Fruit fly (Drosophila melanogaster) whole organism, embryonic: Measurements from ENCODE around the gene unc-4.
A peak's percentile ranks its signal among the peaks of the same experiment; 100 is the strongest.

ENCODE experiments used
- Atf-2 ChIP-seq: fragments of 200-800 bp; sonication (Bioruptor generic); optimal IDR thresholded peaks from 2 replicates; lab custom pipeline; 2016; ENCODE audit warnings: missing biosample characterization, missing genetic modification characterization
- Bdp1 ChIP-seq: fragments of 200-800 bp; sonication (Bioruptor generic); optimal IDR thresholded peaks from 3 replicates; lab custom pipeline; 2016; ENCODE audit warnings: missing biosample characterization, missing genetic modification characterization
- CG10462 ChIP-seq: fragments of 200-800 bp; sonication (Bioruptor generic); optimal IDR thresholded peaks from 2 replicates; lab custom pipeline; 2016; ENCODE audit warnings: missing biosample characterization, missing genetic modification characterization
- CG10979 ChIP-seq: fragments of 200-800 bp; sonication (Bioruptor generic); optimal IDR thresholded peaks from 2 replicates; lab custom pipeline; 2018; ENCODE audit warnings: missing biosample characterization, mild to moderate bottlenecking, missing genetic modification characterization, moderate library complexity
- CG11504 ChIP-seq: fragments of 200-800 bp; sonication (Bioruptor generic); optimal IDR thresholded peaks from 3 replicates; lab custom pipeline; 2019; ENCODE audit warnings: missing biosample characterization, mild to moderate bottlenecking, missing genetic modification characterization, moderate library complexity
- CG15479 ChIP-seq: fragments of 200-800 bp; sonication (Bioruptor generic); optimal IDR thresholded peaks from 3 replicates; lab custom pipeline; 2019; ENCODE audit warnings: missing biosample characterization, mild to moderate bottlenecking, missing genetic modification characterization, moderate library complexity
- CG1603 ChIP-seq: fragments of 200-800 bp; sonication (Bioruptor generic); optimal IDR thresholded peaks from 2 replicates; lab custom pipeline; 2019; ENCODE audit warnings: missing biosample characterization, mild to moderate bottlenecking, missing genetic modification characterization, moderate library complexity
- CG16815 ChIP-seq: fragments of 200-800 bp; sonication (Bioruptor generic); optimal IDR thresholded peaks from 3 replicates; lab custom pipeline; 2017; ENCODE audit warnings: missing biosample characterization, mild to moderate bottlenecking, missing genetic modification characterization
- CG18262 ChIP-seq: fragments of 200-800 bp; optimal IDR thresholded peaks from 3 replicates; lab custom pipeline; 2019; ENCODE audit warnings: missing biosample characterization, mild to moderate bottlenecking, missing genetic modification characterization, moderate library complexity
- CG2120 ChIP-seq: fragments of 200-800 bp; sonication (Bioruptor generic); optimal IDR thresholded peaks from 3 replicates; lab custom pipeline; 2016; ENCODE audit warnings: missing biosample characterization, missing genetic modification characterization
- CG2678 ChIP-seq: fragments of 200-800 bp; sonication (Bioruptor generic); optimal IDR thresholded peaks from 3 replicates; lab custom pipeline; 2019; ENCODE audit warnings: missing biosample characterization, mild to moderate bottlenecking, missing genetic modification characterization, moderate library complexity
- CG2875 ChIP-seq: fragments of 200-800 bp; sonication (Bioruptor generic); optimal IDR thresholded peaks from 2 replicates; lab custom pipeline; 2017; ENCODE audit warnings: missing biosample characterization, mild to moderate bottlenecking, missing genetic modification characterization, missing genetic modification reagents
- CG3838 ChIP-seq: fragments of 200-800 bp; sonication (Bioruptor generic); optimal IDR thresholded peaks from 3 replicates; lab custom pipeline; 2016; ENCODE audit warnings: missing biosample characterization, missing genetic modification characterization
- CG7556 ChIP-seq: fragments of 200-800 bp; sonication (Bioruptor generic); optimal IDR thresholded peaks from 2 replicates; lab custom pipeline; 2017; ENCODE audit warnings: missing biosample characterization, mild to moderate bottlenecking, missing genetic modification characterization
- CG8281 ChIP-seq: fragments of 200-800 bp; sonication (Bioruptor generic); optimal IDR thresholded peaks from 2 replicates; lab custom pipeline; 2018; ENCODE audit warnings: missing biosample characterization, mild to moderate bottlenecking, missing genetic modification characterization, moderate library complexity
- CG8388 ChIP-seq: fragments of 200-800 bp; sonication (Bioruptor generic); optimal IDR thresholded peaks from 2 replicates; lab custom pipeline; 2019; ENCODE audit warnings: missing biosample characterization, mild to moderate bottlenecking, missing genetic modification characterization, moderate library complexity
- CG8478 ChIP-seq: fragments of >200 bp; optimal IDR thresholded peaks from 2 replicates; lab custom pipeline; 2018
- CG9727 ChIP-seq: fragments of 200-800 bp; sonication (Bioruptor generic); optimal IDR thresholded peaks from 3 replicates; lab custom pipeline; 2017; ENCODE audit warnings: missing biosample characterization, mild to moderate bottlenecking, missing genetic modification characterization
- Camta ChIP-seq: fragments of 200-800 bp; sonication (Bioruptor generic); optimal IDR thresholded peaks from 2 replicates; lab custom pipeline; 2016; ENCODE audit warnings: missing biosample characterization, missing genetic modification characterization
- CoRest ChIP-seq: fragments of 200-800 bp; sonication (Bioruptor generic); optimal IDR thresholded peaks from 3 replicates; lab custom pipeline; 2018; ENCODE audit warnings: missing biosample characterization, mild to moderate bottlenecking, missing genetic modification characterization, moderate library complexity
- D ChIP-seq, 2 experiments: fragments of 200-800 bp in 1 of 2; fragments of >200 bp in 1 of 2; sonication (Bioruptor generic) in 1 of 2; optimal IDR thresholded peaks; 2 replicates in 1 of 2; 3 replicates in 1 of 2; lab custom pipeline; 2017; ENCODE audit warnings: mild to moderate bottlenecking in 1 of 2, missing biosample characterization in 1 of 2, missing genetic modification characterization in 1 of 2, missing genetic modification reagents in 1 of 2
- Dbx ChIP-seq: fragments of 200-800 bp; sonication (Bioruptor generic); IDR thresholded peaks from 3 replicates; pipeline ENCODE4 v1.3.6; 2022; ENCODE audit warnings: missing biosample characterization, missing genetic modification characterization
- Dref ChIP-seq: fragments of 200-800 bp; sonication (Bioruptor generic); IDR thresholded peaks from 2 replicates; pipeline ENCODE4 v1.3.6; 2022; ENCODE audit warnings: missing biosample characterization, missing genetic modification characterization
- Gsc ChIP-seq: fragments of 200-800 bp; sonication (Bioruptor generic); IDR thresholded peaks from 2 replicates; pipeline ENCODE4 v1.3.6; 2022; ENCODE audit warnings: missing biosample characterization, missing genetic modification characterization
- HmgD ChIP-seq: fragments of 200-800 bp; sonication (Bioruptor generic); optimal IDR thresholded peaks from 3 replicates; lab custom pipeline; 2016; ENCODE audit warnings: missing biosample characterization, missing genetic modification characterization
- Meics ChIP-seq: fragments of 200-800 bp; sonication (Bioruptor generic); optimal IDR thresholded peaks from 2 replicates; lab custom pipeline; 2017; ENCODE audit warnings: missing biosample characterization, mild to moderate bottlenecking, missing genetic modification characterization
- Ptx1 ChIP-seq: fragments of 200-800 bp; sonication (Bioruptor generic); IDR thresholded peaks from 2 replicates; pipeline ENCODE4 v1.3.6; 2022; ENCODE audit warnings: missing biosample characterization, missing genetic modification characterization
- Stat92E ChIP-seq, 3 experiments: fragments of >200 bp in 2 of 3; fragments of 200-800 bp in 1 of 3; sonication (Bioruptor generic) in 1 of 3; optimal IDR thresholded peaks; 2 replicates each; lab custom pipeline; 2017 to 2019; ENCODE audit warnings: missing biosample characterization in 3 of 3, missing genetic modification characterization in 3 of 3, mild to moderate bottlenecking in 1 of 3, moderate library complexity in 1 of 3
- Usf ChIP-seq: fragments of 200-800 bp; sonication (Bioruptor generic); optimal IDR thresholded peaks from 2 replicates; lab custom pipeline; 2017; ENCODE audit warnings: missing genotype, missing biosample characterization, missing genetic modification characterization
- Xbp1 ChIP-seq: fragments of 200-800 bp; sonication (Bioruptor generic); optimal IDR thresholded peaks from 3 replicates; lab custom pipeline; 2016; ENCODE audit warnings: missing biosample characterization, mild to moderate bottlenecking, missing genetic modification characterization
- ab ChIP-seq: fragments of 200-800 bp; sonication (Bioruptor generic); optimal IDR thresholded peaks from 2 replicates; lab custom pipeline; 2016; ENCODE audit warnings: missing biosample characterization, missing genetic modification characterization
- ase ChIP-seq: fragments of 200-800 bp; sonication (Bioruptor generic); IDR thresholded peaks from 3 replicates; pipeline ENCODE4 v1.3.6; 2022; ENCODE audit warnings: missing biosample characterization, missing genetic modification characterization
- bsh ChIP-seq, 2 experiments: fragments of 200-800 bp; sonication (Bioruptor generic); optimal IDR thresholded peaks; 2 replicates each; lab custom pipeline; 2017 to 2018; ENCODE audit warnings: mild to moderate bottlenecking in 2 of 2, missing biosample characterization in 2 of 2, missing genetic modification characterization in 2 of 2, moderate library complexity in 1 of 2
- chn ChIP-seq: fragments of 200-800 bp; sonication (Bioruptor generic); optimal IDR thresholded peaks from 2 replicates; lab custom pipeline; 2016; ENCODE audit warnings: missing biosample characterization, missing genetic modification characterization
- dmrt11E ChIP-seq: fragments of 200-800 bp; sonication (Bioruptor generic); optimal IDR thresholded peaks from 3 replicates; lab custom pipeline; 2018; ENCODE audit warnings: missing biosample characterization, mild to moderate bottlenecking, missing genetic modification characterization, moderate library complexity
- en ChIP-seq: fragments of 200-800 bp; sonication (Bioruptor generic); optimal IDR thresholded peaks from 2 replicates; lab custom pipeline; 2016; ENCODE audit warnings: missing biosample characterization, missing genetic modification characterization
- exex ChIP-seq: fragments of 200-800 bp; sonication (Bioruptor generic); optimal IDR thresholded peaks from 4 replicates; lab custom pipeline; 2018; ENCODE audit warnings: missing biosample characterization, mild to moderate bottlenecking, missing genetic modification characterization, moderate library complexity
- her ChIP-seq: fragments of 200-800 bp; sonication (Bioruptor generic); optimal IDR thresholded peaks from 2 replicates; lab custom pipeline; 2016; ENCODE audit warnings: missing biosample characterization, missing genetic modification characterization
- nerfin-1 ChIP-seq: fragments of 200-800 bp; sonication (Bioruptor generic); optimal IDR thresholded peaks from 3 replicates; lab custom pipeline; 2019; ENCODE audit warnings: missing biosample characterization, mild to moderate bottlenecking, missing genetic modification characterization, moderate library complexity
- nerfin-2 ChIP-seq: fragments of 200-800 bp; sonication (Bioruptor generic); IDR thresholded peaks from 2 replicates; pipeline ENCODE4 v1.3.6; 2022; ENCODE audit warnings: missing biosample characterization, missing genetic modification characterization; ENCODE audit not compliant: partially characterized antibody
- nmo ChIP-seq: fragments of 200-800 bp; sonication (Bioruptor generic); optimal IDR thresholded peaks from 2 replicates; lab custom pipeline; 2018; ENCODE audit warnings: missing biosample characterization, mild to moderate bottlenecking, missing genetic modification characterization, moderate library complexity
- pfk ChIP-seq: fragments of 200-800 bp; sonication (Bioruptor generic); optimal IDR thresholded peaks from 2 replicates; lab custom pipeline; 2018; ENCODE audit warnings: missing biosample characterization, mild to moderate bottlenecking, missing genetic modification characterization, moderate library complexity
- pros ChIP-seq: fragments of 200-800 bp; sonication (Bioruptor generic); optimal IDR thresholded peaks from 3 replicates; lab custom pipeline; 2019; ENCODE audit warnings: missing biosample characterization, mild to moderate bottlenecking, missing genetic modification characterization, moderate library complexity
- pzg ChIP-seq: fragments of 200-800 bp; sonication (Bioruptor generic); optimal IDR thresholded peaks from 3 replicates; lab custom pipeline; 2018; ENCODE audit warnings: missing biosample characterization, mild to moderate bottlenecking, missing genetic modification characterization, moderate library complexity
- scrt ChIP-seq: fragments of 200-800 bp; sonication (Bioruptor generic); optimal IDR thresholded peaks from 2 replicates; lab custom pipeline; 2018; ENCODE audit warnings: missing biosample characterization, mild to moderate bottlenecking, missing genetic modification characterization, moderate library complexity
- trem ChIP-seq: fragments of 200-800 bp; optimal IDR thresholded peaks from 3 replicates; lab custom pipeline; 2019; ENCODE audit warnings: missing biosample characterization, mild to moderate bottlenecking, missing genetic modification characterization, moderate library complexity
- wdn ChIP-seq: fragments of 200-800 bp; sonication (Bioruptor generic); IDR thresholded peaks from 2 replicates; pipeline ENCODE4 v1.3.6; 2022; ENCODE audit warnings: missing biosample characterization, missing genetic modification characterization
- zfh1 ChIP-seq: fragments of 200-800 bp; sonication (Bioruptor generic); IDR thresholded peaks from 3 replicates; pipeline ENCODE4 v1.3.6; 2022; ENCODE audit warnings: missing biosample characterization, missing genetic modification characterization

Gene unc-4

DNA sequence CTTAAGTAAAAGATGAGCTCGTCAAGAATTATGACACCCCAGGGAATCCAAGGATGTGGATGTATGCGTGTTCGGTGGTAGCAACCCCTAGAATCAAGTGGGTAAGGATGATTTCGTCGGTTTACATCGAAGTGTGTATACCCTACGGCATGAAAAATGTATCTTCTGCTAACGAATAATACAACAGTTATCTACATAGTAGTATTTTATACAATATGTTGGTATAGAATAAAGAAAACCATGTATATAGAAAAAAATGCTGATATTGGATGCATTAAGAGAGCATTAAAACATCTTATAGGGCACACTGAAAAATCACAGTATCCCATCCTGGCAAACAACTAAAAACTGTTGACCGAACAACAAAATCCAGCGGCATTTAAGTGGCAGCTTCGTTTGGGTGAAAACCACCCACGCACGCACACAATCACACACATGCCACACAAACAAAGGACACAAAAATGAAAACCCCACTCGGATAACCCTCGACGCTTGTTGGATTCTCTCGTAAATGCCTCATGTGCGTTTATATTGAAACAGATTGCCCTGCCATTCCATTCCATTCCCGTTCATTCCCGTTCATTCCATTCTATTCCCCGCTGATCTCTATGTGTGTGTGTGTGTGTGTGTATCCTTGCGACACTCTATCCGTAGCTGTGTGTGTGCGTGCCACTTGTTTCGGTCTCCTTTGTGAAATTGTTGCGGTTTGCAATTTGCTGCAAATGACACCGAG is 30.9 kb downstream of the unc-4 start (continued):
- 0 out of 3 replicates have a peak, but pooled peaks have one; percentile 7 for TF ChIP-seq zfh1 (GFP tag; lab: Robert Waterston, UW)
- peak; percentile 43 for TF ChIP-seq CG8388
- no peak for TF ChIP-seq CG10462 (GFP tag; lab: Kevin White, UChicago)
- TF ChIP-seq CoRest = peak; percentile 49
- peak in 1 of 2 experiments; percentile 67 for TF ChIP-seq bsh (GFP tag; optimal IDR thresholded peaks at IDR 0.05; lab: Kevin White, UChicago)
- TF ChIP-seq Dbx (GFP tag; lab: Robert Waterston, UW) = no peak
- peak; percentile 4 for TF ChIP-seq trem (tag; lab: Kevin White, UChicago)
- TF ChIP-seq Bdp1 = no peak
- peak; percentile 22 for TF ChIP-seq CG16815
- TF ChIP-seq CG1603 (tag; lab: Kevin White, UChicago) = peak; percentile 9
- TF ChIP-seq Meics (GFP tag; lab: Kevin White, UChicago) = peak; percentile 11
- TF ChIP-seq Camta (GFP tag; lab: Kevin White, UChicago) = no peak
- TF ChIP-seq scrt (GFP tag; lab: Kevin White, UChicago) = peak; percentile 16
- no peak for TF ChIP-seq CG8281 (tag; lab: Kevin White, UChicago)
- TF ChIP-seq nerfin-2 (GFP tag; lab: Robert Waterston, UW) = no peak
- no peak for TF ChIP-seq CG3838 (GFP tag; lab: Kevin White, UChicago)
- TF ChIP-seq chn (GFP tag; lab: Kevin White, UChicago) = no peak
- peak; percentile 46 for TF ChIP-seq nerfin-1 (tag; lab: Kevin White, UChicago)
- TF ChIP-seq dmrt11E (tag; lab: Kevin White, UChicago) = peak; percentile 65
- no peak for TF ChIP-seq Stat92E (GFP tag; optimal IDR thresholded peaks at IDR 0.05; lab: Kevin White, UChicago)
- no peak for TF ChIP-seq Atf-2
- peak; percentile 67 for TF ChIP-seq CG10979 (tag; lab: Kevin White, UChicago)
- TF ChIP-seq CG2678 (tag; lab: Kevin White, UChicago) = peak; percentile 56
- TF ChIP-seq CG2120 (GFP tag; lab: Kevin White, UChicago) = peak; percentile 7
- peak; percentile 30; the same call in 1 of the 2 replicates for TF ChIP-seq Ptx1 (GFP tag; lab: Robert Waterston, UW)
- peak; percentile 15 for TF ChIP-seq Xbp1 (GFP tag; lab: Kevin White, UChicago)
- TF ChIP-seq en (GFP tag; lab: Kevin White, UChicago) = no peak
- no peak for TF ChIP-seq ase (GFP tag; lab: Robert Waterston, UW)
- TF ChIP-seq D (optimal IDR thresholded peaks at IDR 0.05; lab: Kevin White, UChicago) = no peak
- TF ChIP-seq D (GFP tag; optimal IDR thresholded peaks at IDR 0.05; lab: Kevin White, UChicago) = peak; percentile 55
- no peak for TF ChIP-seq wdn (GFP tag; lab: Robert Waterston, UW)
- peak; percentile 66 for TF ChIP-seq CG18262 (tag; lab: Kevin White, UChicago)
- peak; percentile 91 for TF ChIP-seq pfk (GFP tag; lab: Kevin White, UChicago)
- no peak for TF ChIP-seq Usf
- no peak for TF ChIP-seq CG2875 (GFP tag; lab: Kevin White, UChicago)
- no peak for TF ChIP-seq ab (GFP tag; lab: Kevin White, UChicago)
- peak; percentile 33 for TF ChIP-seq CG7556 (GFP tag; lab: Kevin White, UChicago)
- TF ChIP-seq CG9727 (GFP tag; lab: Kevin White, UChicago) = peak; percentile 47
- peak; percentile 67 for TF ChIP-seq pros
- TF ChIP-seq pzg (GFP tag; lab: Kevin White, UChicago) = no peak
- no peak for TF ChIP-seq exex (tag; lab: Kevin White, UChicago)
- no peak for TF ChIP-seq her (GFP tag; lab: Kevin White, UChicago)
- TF ChIP-seq HmgD (GFP tag; lab: Kevin White, UChicago) = no peak
- no peak for TF ChIP-seq Dref (GFP tag; lab: Robert Waterston, UW)
- peak; percentile 60 for TF ChIP-seq nmo (GFP tag; lab: Kevin White, UChicago)
- peak; percentile 24 for TF ChIP-seq CG15479 (GFP tag; lab: Kevin White, UChicago)
- no peak for TF ChIP-seq CG8478
- TF ChIP-seq CG11504 (tag; lab: Kevin White, UChicago) = peak; percentile 62
- no peak for TF ChIP-seq Gsc (GFP tag; lab: Robert Waterston, UW)
